Fruit fly (Drosophila melanogaster) whole organism, embryonic: ENCODE results near the gene CG6656.

Experiments
- Abd-B ChIP-seq: fragments of 200-800 bp; sonication (Bioruptor generic); optimal IDR thresholded peaks from 2 replicates; lab custom pipeline; 2018; ENCODE audit warnings: missing biosample characterization, mild to moderate bottlenecking, missing genetic modification characterization, moderate library complexity
- CG10267 ChIP-seq: fragments of 200-800 bp; sonication (Bioruptor generic); optimal IDR thresholded peaks from 2 replicates; lab custom pipeline; 2018; ENCODE audit warnings: missing biosample characterization, mild to moderate bottlenecking, missing genetic modification characterization, moderate library complexity
- CG10959 ChIP-seq: fragments of 200-800 bp; sonication (Bioruptor generic); IDR thresholded peaks from 2 replicates; pipeline ENCODE4 v1.3.6; 2022; ENCODE audit warnings: missing biosample characterization, missing genetic modification characterization
- CG10979 ChIP-seq: fragments of 200-800 bp; sonication (Bioruptor generic); optimal IDR thresholded peaks from 2 replicates; lab custom pipeline; 2018; ENCODE audit warnings: missing biosample characterization, mild to moderate bottlenecking, missing genetic modification characterization, moderate library complexity
- CG15479 ChIP-seq: fragments of 200-800 bp; sonication (Bioruptor generic); optimal IDR thresholded peaks from 3 replicates; lab custom pipeline; 2019; ENCODE audit warnings: missing biosample characterization, mild to moderate bottlenecking, missing genetic modification characterization, moderate library complexity
- CG16815 ChIP-seq: fragments of 200-800 bp; sonication (Bioruptor generic); optimal IDR thresholded peaks from 3 replicates; lab custom pipeline; 2017; ENCODE audit warnings: missing biosample characterization, mild to moderate bottlenecking, missing genetic modification characterization
- CG17385 ChIP-seq: fragments of 200-800 bp; sonication (Bioruptor generic); optimal IDR thresholded peaks from 3 replicates; lab custom pipeline; 2018; ENCODE audit warnings: missing biosample characterization, mild to moderate bottlenecking, missing genetic modification characterization
- CG17829 ChIP-seq: fragments of 200-800 bp; optimal IDR thresholded peaks from 2 replicates; lab custom pipeline; 2019; ENCODE audit warnings: missing biosample characterization, mild to moderate bottlenecking, missing genetic modification characterization, moderate library complexity
- CG18262 ChIP-seq: fragments of 200-800 bp; optimal IDR thresholded peaks from 3 replicates; lab custom pipeline; 2019; ENCODE audit warnings: missing biosample characterization, mild to moderate bottlenecking, missing genetic modification characterization, moderate library complexity
- CG2712 ChIP-seq: fragments of 200-800 bp; optimal IDR thresholded peaks from 3 replicates; lab custom pipeline; 2019; ENCODE audit warnings: missing biosample characterization, mild to moderate bottlenecking, missing genetic modification characterization, moderate library complexity
- CG34376 ChIP-seq: fragments of 200-800 bp; sonication (Bioruptor generic); optimal IDR thresholded peaks from 2 replicates; lab custom pipeline; 2018; ENCODE audit warnings: missing biosample characterization, mild to moderate bottlenecking, missing genetic modification characterization
- CG3838 ChIP-seq: fragments of 200-800 bp; sonication (Bioruptor generic); optimal IDR thresholded peaks from 3 replicates; lab custom pipeline; 2016; ENCODE audit warnings: missing biosample characterization, missing genetic modification characterization
- CG4424 ChIP-seq: fragments of 200-800 bp; sonication (Bioruptor generic); optimal IDR thresholded peaks from 3 replicates; lab custom pipeline; 2016; ENCODE audit warnings: missing biosample characterization, missing genetic modification characterization
- CG6765 ChIP-seq: fragments of 200-800 bp; sonication (Bioruptor generic); optimal IDR thresholded peaks from 3 replicates; lab custom pipeline; 2017; ENCODE audit warnings: missing biosample characterization, mild to moderate bottlenecking, missing genetic modification characterization
- CG6813 ChIP-seq: fragments of 200-800 bp; sonication (Bioruptor generic); optimal IDR thresholded peaks from 2 replicates; lab custom pipeline; 2017; ENCODE audit warnings: missing biosample characterization, missing genetic modification characterization, mild to moderate bottlenecking, moderate library complexity, missing genetic modification reagents
- CG9727 ChIP-seq: fragments of 200-800 bp; sonication (Bioruptor generic); optimal IDR thresholded peaks from 3 replicates; lab custom pipeline; 2017; ENCODE audit warnings: missing biosample characterization, mild to moderate bottlenecking, missing genetic modification characterization
- CrebB ChIP-seq: fragments of 200-800 bp; sonication (Bioruptor generic); optimal IDR thresholded peaks from 3 replicates; lab custom pipeline; 2018; ENCODE audit warnings: missing biosample characterization, mild to moderate bottlenecking, missing genetic modification characterization
- D19A ChIP-seq: fragments of 200-800 bp; optimal IDR thresholded peaks from 3 replicates; lab custom pipeline; 2019; ENCODE audit warnings: missing biosample characterization, mild to moderate bottlenecking, missing genetic modification characterization, moderate library complexity
- Deaf1 ChIP-seq: fragments of 200-800 bp; optimal IDR thresholded peaks from 3 replicates; lab custom pipeline; 2019; ENCODE audit warnings: missing biosample characterization, mild to moderate bottlenecking, missing genetic modification characterization, moderate library complexity
- ERR ChIP-seq: fragments of 200-800 bp; sonication (Bioruptor generic); optimal IDR thresholded peaks from 2 replicates; lab custom pipeline; 2016; ENCODE audit warnings: missing biosample characterization, missing genetic modification characterization
- Fer1 ChIP-seq: fragments of 200-800 bp; sonication (Bioruptor generic); optimal IDR thresholded peaks from 2 replicates; lab custom pipeline; 2017; ENCODE audit warnings: missing biosample characterization, mild to moderate bottlenecking, missing genetic modification characterization
- Med ChIP-seq: fragments of 200-800 bp; sonication (Bioruptor generic); peaks from one replicate; lab custom pipeline; 2016; ENCODE audit warnings: missing biosample characterization, missing genetic modification characterization, mild to moderate bottlenecking, inconsistent platforms, moderate library complexity
- NFAT ChIP-seq: fragments of 200-800 bp; sonication (Bioruptor generic); IDR thresholded peaks from 2 replicates; pipeline ENCODE4 v1.3.6; 2022; ENCODE audit warnings: missing biosample characterization, missing genetic modification characterization
- PHDP ChIP-seq: fragments of 200-800 bp; sonication (Bioruptor generic); optimal IDR thresholded peaks from 3 replicates; lab custom pipeline; 2018; ENCODE audit warnings: missing biosample characterization, mild to moderate bottlenecking, missing genetic modification characterization, moderate library complexity
- ara ChIP-seq: fragments of 200-800 bp; sonication (Bioruptor generic); IDR thresholded peaks from 2 replicates; pipeline ENCODE4 v1.3.6; 2022; ENCODE audit warnings: missing biosample characterization, missing genetic modification characterization
- bigmax ChIP-seq: fragments of 200-800 bp; sonication (Bioruptor generic); optimal IDR thresholded peaks from 2 replicates; lab custom pipeline; 2018; ENCODE audit warnings: missing biosample characterization, mild to moderate bottlenecking, missing genetic modification characterization
- cato ChIP-seq: fragments of 200-800 bp; sonication (Bioruptor generic); optimal IDR thresholded peaks from 2 replicates; lab custom pipeline; 2016; ENCODE audit warnings: missing biosample characterization, missing genetic modification characterization, borderline replicate concordance
- dati ChIP-seq: fragments of 200-800 bp; sonication (Bioruptor generic); IDR thresholded peaks from 2 replicates; pipeline ENCODE4 v1.3.6; 2022; ENCODE audit warnings: missing biosample characterization, missing genetic modification characterization
- dmrt11E ChIP-seq: fragments of 200-800 bp; sonication (Bioruptor generic); optimal IDR thresholded peaks from 3 replicates; lab custom pipeline; 2018; ENCODE audit warnings: missing biosample characterization, mild to moderate bottlenecking, missing genetic modification characterization, moderate library complexity
- gcm ChIP-seq: fragments of 200-800 bp; sonication (Bioruptor generic); optimal IDR thresholded peaks from 2 replicates; lab custom pipeline; 2019; ENCODE audit warnings: missing biosample characterization, mild to moderate bottlenecking, missing genetic modification characterization, moderate library complexity
- gem ChIP-seq: fragments of 200-800 bp; sonication (Bioruptor generic); optimal IDR thresholded peaks from 2 replicates; lab custom pipeline; 2019; ENCODE audit warnings: missing biosample characterization, mild to moderate bottlenecking, missing genetic modification characterization, moderate library complexity
- gro ChIP-seq: fragments of 200-800 bp; sonication (Bioruptor generic); optimal IDR thresholded peaks from 2 replicates; lab custom pipeline; 2016; ENCODE audit warnings: missing biosample characterization, missing genetic modification characterization
- gsb ChIP-seq: fragments of 200-800 bp; sonication (Bioruptor generic); IDR thresholded peaks from 2 replicates; pipeline ENCODE4 v1.3.6; 2022; ENCODE audit warnings: missing biosample characterization, missing genetic modification characterization
- hth ChIP-seq: fragments of >200 bp; optimal IDR thresholded peaks from 2 replicates; lab custom pipeline; 2017; ENCODE audit warnings: inconsistent platforms
- lola ChIP-seq, 3 experiments: fragments of >200 bp in 2 of 3; fragments of 200-800 bp in 1 of 3; sonication (Bioruptor generic) in 1 of 3; optimal IDR thresholded peaks; 2 replicates each; lab custom pipeline; 2017 to 2019; ENCODE audit warnings: missing biosample characterization in 3 of 3, missing genetic modification characterization in 3 of 3, mild to moderate bottlenecking in 1 of 3, moderate library complexity in 1 of 3
- onecut ChIP-seq: fragments of 200-800 bp; sonication (Bioruptor generic); IDR thresholded peaks from 2 replicates; pipeline ENCODE4 v1.3.6; 2022; ENCODE audit warnings: missing biosample characterization, missing genetic modification characterization
- otp ChIP-seq: fragments of 200-800 bp; sonication (Bioruptor generic); IDR thresholded peaks from 3 replicates; pipeline ENCODE4, ENCODE4 v1.3.6; 2022; ENCODE audit warnings: missing biosample characterization, missing genetic modification characterization
- phol ChIP-seq: fragments of 200-800 bp; sonication (Bioruptor generic); optimal IDR thresholded peaks from 3 replicates; lab custom pipeline; 2018; ENCODE audit warnings: missing biosample characterization, mild to moderate bottlenecking, missing genetic modification characterization, moderate library complexity
- sens ChIP-seq: fragments of 200-800 bp; sonication (Bioruptor generic); peaks from one replicate; lab custom pipeline; 2016; ENCODE audit warnings: missing biosample characterization, missing genetic modification characterization
- slou ChIP-seq: fragments of 200-800 bp; sonication (Bioruptor generic); optimal IDR thresholded peaks from 3 replicates; lab custom pipeline; 2016; ENCODE audit warnings: missing biosample characterization, missing genetic modification characterization
- tgo ChIP-seq: fragments of 200-800 bp; sonication (Bioruptor generic); IDR thresholded peaks from 3 replicates; pipeline ENCODE4 v1.3.6; 2022; ENCODE audit warnings: missing biosample characterization, missing genetic modification characterization
- tll ChIP-seq, 2 experiments: fragments of 200-800 bp in 1 of 2; fragments of >200 bp in 1 of 2; sonication (Bioruptor generic) in 1 of 2; optimal IDR thresholded peaks; 2 replicates each; lab custom pipeline; 2017 to 2019; ENCODE audit warnings: missing biosample characterization in 2 of 2, missing genetic modification characterization in 2 of 2, mild to moderate bottlenecking in 1 of 2, moderate library complexity in 1 of 2
- toy ChIP-seq: fragments of 200-800 bp; sonication (Bioruptor generic); IDR thresholded peaks from 2 replicates; pipeline ENCODE4 v1.3.6; 2022; ENCODE audit warnings: missing biosample characterization, missing genetic modification characterization
- trh ChIP-seq: fragments of 200-800 bp; sonication (Bioruptor generic); optimal IDR thresholded peaks from 2 replicates; lab custom pipeline; 2016; ENCODE audit warnings: missing biosample characterization, missing genetic modification characterization
- z ChIP-seq: fragments of 200-800 bp; sonication (Bioruptor generic); IDR thresholded peaks from 3 replicates; pipeline ENCODE4 v1.3.6; 2022; ENCODE audit warnings: missing biosample characterization, missing genetic modification characterization
- zen2 ChIP-seq: fragments of 200-800 bp; sonication (Bioruptor generic); IDR thresholded peaks from 3 replicates; pipeline ENCODE4 v1.3.6; 2022; ENCODE audit warnings: missing biosample characterization, missing genetic modification characterization; ENCODE audit not compliant: partially characterized antibody
- zf30C ChIP-seq: fragments of 200-800 bp; sonication (Bioruptor generic); optimal IDR thresholded peaks from 3 replicates; lab custom pipeline; 2018; ENCODE audit warnings: missing biosample characterization, mild to moderate bottlenecking, missing genetic modification characterization

Gene CG6656

DNA sequence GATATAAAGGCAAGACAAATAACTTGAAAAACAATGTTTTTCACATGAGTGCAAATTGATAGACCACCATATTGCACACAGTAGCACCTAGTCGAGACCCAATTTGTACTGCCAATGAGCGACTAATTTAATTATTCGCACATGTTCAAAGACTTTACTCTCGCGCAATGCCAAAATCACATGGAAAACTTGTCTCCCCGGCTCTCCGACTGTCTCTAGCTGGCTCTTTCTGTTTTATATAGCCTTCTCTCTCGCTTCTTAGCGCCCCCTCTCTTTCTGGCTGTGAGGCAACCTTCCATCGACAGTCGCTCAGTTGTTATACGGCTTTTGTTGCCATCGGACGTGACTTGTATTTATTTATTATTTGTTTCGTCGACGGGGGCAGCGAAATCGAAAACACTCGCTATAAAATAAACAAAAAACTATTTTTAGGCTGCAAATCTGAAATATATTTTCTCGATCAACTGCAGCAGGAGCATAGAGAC, at the start of gene CG6656 (continued):
- peak; percentile 10 for TF ChIP-seq CG34376
- TF ChIP-seq Fer1 (GFP tag; lab: Kevin White, UChicago): peak; percentile 21
- TF ChIP-seq CG17829 (tag; lab: Kevin White, UChicago): peak; percentile 14
- no peak for TF ChIP-seq cato
- peak; percentile 34; the same call in 1 of the 2 replicates for TF ChIP-seq NFAT (GFP tag; lab: Robert Waterston, UW)
- peak; percentile 34 for TF ChIP-seq D19A (tag; lab: Kevin White, UChicago)
- TF ChIP-seq CG3838 (GFP tag; lab: Kevin White, UChicago): no peak
- TF ChIP-seq CG6765 (GFP tag; lab: Kevin White, UChicago): no peak
- no peak for TF ChIP-seq gro (GFP tag; lab: Kevin White, UChicago)
- no peak for TF ChIP-seq PHDP (tag; lab: Kevin White, UChicago)
- no peak for TF ChIP-seq CG18262 (tag; lab: Kevin White, UChicago)
- TF ChIP-seq onecut (GFP tag; lab: Robert Waterston, UW): no peak

dm6 chr3R:21825775-21826558, 49.1 kb upstream of the CG6656 start:
- TF ChIP-seq hth (lab: Kevin White, UChicago) (no peak), CG2712 (tag; lab: Kevin White, UChicago) (peak; percentile 6), ara (GFP tag; lab: Robert Waterston, UW) (no peak), trh (no peak), Deaf1 (tag; lab: Kevin White, UChicago) (no peak), lola (GFP tag; optimal IDR thresholded peaks at IDR 0.05; lab: Kevin White, UChicago) (peak in 1 of 3 experiments; percentile 56), zen2 (GFP tag; lab: Robert Waterston, UW) (no peak), Abd-B (GFP tag; lab: Kevin White, UChicago) (no peak), tgo (GFP tag; lab: Robert Waterston, UW) (no peak), phol (tag; lab: Kevin White, UChicago) (peak; percentile 6), gsb (GFP tag; lab: Robert Waterston, UW) (0 out of 2 replicates have a peak, but pooled peaks have one; percentile 23), ERR (no peak), gcm (no peak), CG17385 (GFP tag; lab: Kevin White, UChicago) (peak; percentile 50), dati (GFP tag; lab: Robert Waterston, UW) (no peak), CG10267 (tag; lab: Kevin White, UChicago) (peak; percentile 20), CG4424 (GFP tag; lab: Kevin White, UChicago) (no peak), otp (GFP tag; lab: Robert Waterston, UW) (no peak), bigmax (GFP tag; lab: Kevin White, UChicago) (no peak), CG10979 (peak; percentile 22), toy (GFP tag; lab: Robert Waterston, UW) (0 out of 2 replicates have a peak, but pooled peaks have one; percentile 17), Med (GFP tag; lab: Kevin White, UChicago) (peak; percentile 24), CG16815 (GFP tag; lab: Kevin White, UChicago) (no peak), CG15479 (GFP tag; lab: Kevin White, UChicago) (no peak), zf30C (peak; percentile 27), CrebB (tag; lab: Kevin White, UChicago) (no peak), gem (tag; lab: Kevin White, UChicago) (peak; percentile 2), CG9727 (GFP tag; lab: Kevin White, UChicago) (peak; percentile 34), z (GFP tag; lab: Robert Waterston, UW) (no peak), CG6813 (GFP tag; lab: Kevin White, UChicago) (no peak), sens (peak; percentile 63), slou (GFP tag; lab: Kevin White, UChicago) (no peak), cato (no peak), tll (GFP tag; optimal IDR thresholded peaks at IDR 0.05; lab: Kevin White, UChicago) (no peak), dmrt11E (tag; lab: Kevin White, UChicago) (peak; percentile 59), CG10959 (no peak)
